Worm (Caenorhabditis elegans): Measurements from ENCODE around the gene srab-25.

Gene srab-25

DNA sequence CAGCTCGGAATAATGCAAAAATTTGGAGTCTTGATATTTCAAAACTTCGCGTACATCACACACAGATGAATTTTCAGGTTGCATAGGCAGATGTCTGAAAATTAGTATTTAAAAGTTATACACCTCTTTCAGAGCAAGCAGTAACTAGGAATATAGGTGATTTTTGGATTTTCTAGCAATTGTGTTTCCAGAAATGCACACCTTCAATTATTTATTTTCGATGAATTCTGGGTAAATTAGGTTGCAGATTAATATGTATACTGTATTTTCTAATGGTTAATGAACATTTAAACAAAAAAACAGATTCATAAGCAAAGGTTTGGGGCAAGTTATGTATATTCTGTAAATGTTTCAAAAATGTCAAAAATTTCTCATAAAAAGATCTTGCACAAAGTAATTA lies at the start of gene srab-25:
Gene srab-25, minus strand, starts transcription at position 101 of the 400 bp plus-strand sequence.
- TF ChIP-seq xbp-1 (tag; optimal IDR thresholded peaks at IDR 0.05) (no peak), nhr-47 (tag; optimal IDR thresholded peaks at IDR 0.05) (no peak), mdl-1 (tag; optimal IDR thresholded peaks at IDR 0.05) (no peak), tbx-2 (tag; optimal IDR thresholded peaks at IDR 0.05) (no peak), C16A3.4 (tag; optimal IDR thresholded peaks at IDR 0.05) (no peak), ceh-88 (GFP tag; IDR thresholded peaks at IDR 0.05) (no peak), C34B4.2 (tag; optimal IDR thresholded peaks at IDR 0.05) (no peak), fkh-4 (tag; optimal IDR thresholded peaks at IDR 0.05; ENCODE audit: borderline replicate concordance) (no peak), nhr-19 (GFP tag; conservative IDR thresholded peaks at IDR 0.05) (no peak), irx-1 (tag; optimal IDR thresholded peaks at IDR 0.05) (no peak), jun-1 (tag; optimal IDR thresholded peaks at IDR 0.05) (no peak), ama-1 (optimal IDR thresholded peaks at IDR 0.05) (no peak), efl-3 (GFP tag; optimal IDR thresholded peaks at IDR 0.05) (no peak), hlh-4 (tag; optimal IDR thresholded peaks at IDR 0.05) (no peak), fkh-8 (tag; optimal IDR thresholded peaks at IDR 0.05) (no peak), elt-2 (tag; optimal IDR thresholded peaks at IDR 0.05) (no peak), lin-35 (GFP tag; optimal IDR thresholded peaks at IDR 0.05) (no peak), efl-1 (optimal IDR thresholded peaks at IDR 0.05) (no peak), efl-1 (GFP tag; optimal IDR thresholded peaks at IDR 0.05 in 1 of 2) (no peak)

DNA sequence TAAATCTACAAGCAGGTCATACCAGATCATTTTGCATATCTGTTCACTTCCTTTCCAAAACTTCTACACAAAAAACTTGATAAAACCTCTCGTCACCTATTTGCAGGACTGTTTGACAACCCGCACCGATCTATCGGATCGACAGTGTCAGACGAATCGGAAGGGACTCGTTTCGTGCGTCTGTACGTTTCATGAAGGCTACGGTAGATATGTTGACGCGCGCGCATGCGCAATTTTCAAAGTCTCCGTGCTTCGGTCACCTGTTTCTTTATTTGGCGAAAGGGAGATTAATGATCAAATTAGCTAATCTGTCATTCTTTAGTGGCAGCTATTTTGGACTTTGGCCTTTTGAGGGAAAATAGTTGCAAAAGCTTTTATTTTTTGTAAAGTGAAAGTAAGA lies 48.5 kb upstream of the srab-25 start:
- no peak for TF ChIP-seq irx-1 (tag; optimal IDR thresholded peaks at IDR 0.05)
- peak; percentile 75 for TF ChIP-seq blmp-1 (tag; optimal IDR thresholded peaks at IDR 0.05)
- TF ChIP-seq nhr-71 (tag; optimal IDR thresholded peaks at IDR 0.05), result no peak
- TF ChIP-seq swsn-7 (tag; optimal IDR thresholded peaks at IDR 0.05), result no peak
- no peak for TF ChIP-seq ceh-90 (tag; optimal IDR thresholded peaks at IDR 0.05)
- peak in 1 of 2 experiments; percentile 10 for TF ChIP-seq mdl-1 (tag; optimal IDR thresholded peaks at IDR 0.05)
- TF ChIP-seq nhr-85 (tag), result peak; percentile 36
- no peak for TF ChIP-seq fkh-8 (tag; optimal IDR thresholded peaks at IDR 0.05)
- peak; percentile 14 for TF ChIP-seq jun-1 (tag; optimal IDR thresholded peaks at IDR 0.05)
- no peak for TF ChIP-seq ces-1 (GFP tag; optimal IDR thresholded peaks at IDR 0.05)

DNA sequence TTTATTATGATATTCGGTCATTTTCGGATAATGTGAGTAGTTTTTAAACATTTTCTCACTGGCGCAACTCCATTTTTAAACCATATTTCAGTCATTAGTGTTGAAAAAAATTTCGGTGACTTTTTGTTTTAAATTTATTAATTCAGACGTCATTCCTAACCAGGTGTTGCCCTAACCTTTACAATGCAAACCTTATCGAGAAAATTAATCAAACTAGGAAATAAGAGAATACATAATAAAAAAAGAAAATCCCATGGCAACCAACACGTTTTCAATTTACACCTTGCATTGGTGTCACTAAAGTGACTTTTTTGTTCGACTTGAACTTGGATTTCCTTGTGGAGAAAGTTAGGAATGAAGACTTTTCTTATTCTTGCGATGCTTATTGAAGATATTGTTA lies 47.2 kb upstream of the srab-25 start, which contains the start of gene F36H9.2:
Gene F36H9.2, plus strand, starts transcription at position 301 of the 400 bp plus-strand sequence.
- no peak for TF ChIP-seq efl-1 (optimal IDR thresholded peaks at IDR 0.05)
- TF ChIP-seq efl-1 (GFP tag; optimal IDR thresholded peaks at IDR 0.05 in 1 of 2), result no peak
- no peak for TF ChIP-seq dpl-1 (GFP tag; optimal IDR thresholded peaks at IDR 0.05)
- no peak for TF ChIP-seq elt-2 (tag; optimal IDR thresholded peaks at IDR 0.05)
- no peak for TF ChIP-seq sptf-1 (tag; optimal IDR thresholded peaks at IDR 0.05)
- TF ChIP-seq lin-35 (GFP tag; optimal IDR thresholded peaks at IDR 0.05), result no peak
- TF ChIP-seq vab-15 (tag; optimal IDR thresholded peaks at IDR 0.05), result no peak
- no peak for TF ChIP-seq nhr-84 (tag; optimal IDR thresholded peaks at IDR 0.05)
- TF ChIP-seq ceh-8 (GFP tag; optimal IDR thresholded peaks at IDR 0.05), result no peak
- no peak for TF ChIP-seq dsc-1 (tag; optimal IDR thresholded peaks at IDR 0.05)
- TF ChIP-seq unc-130 (tag; optimal IDR thresholded peaks at IDR 0.05), result no peak
- no peak for TF ChIP-seq lsy-2 (tag; optimal IDR thresholded peaks at IDR 0.05)
- no peak for TF ChIP-seq ztf-4 (tag; optimal IDR thresholded peaks at IDR 0.05)
- TF ChIP-seq lin-15B (tag; optimal IDR thresholded peaks at IDR 0.05), result no peak
- no peak for TF ChIP-seq isw-1 (GFP tag; IDR thresholded peaks at IDR 0.05)
- TF ChIP-seq mef-2 (tag; optimal IDR thresholded peaks at IDR 0.05), result no peak
- no peak for TF ChIP-seq zip-4 (GFP tag; optimal IDR thresholded peaks at IDR 0.05)
- no peak for TF ChIP-seq Y116A8C.19 (tag; optimal IDR thresholded peaks at IDR 0.05; ENCODE audit: borderline replicate concordance)

DNA sequence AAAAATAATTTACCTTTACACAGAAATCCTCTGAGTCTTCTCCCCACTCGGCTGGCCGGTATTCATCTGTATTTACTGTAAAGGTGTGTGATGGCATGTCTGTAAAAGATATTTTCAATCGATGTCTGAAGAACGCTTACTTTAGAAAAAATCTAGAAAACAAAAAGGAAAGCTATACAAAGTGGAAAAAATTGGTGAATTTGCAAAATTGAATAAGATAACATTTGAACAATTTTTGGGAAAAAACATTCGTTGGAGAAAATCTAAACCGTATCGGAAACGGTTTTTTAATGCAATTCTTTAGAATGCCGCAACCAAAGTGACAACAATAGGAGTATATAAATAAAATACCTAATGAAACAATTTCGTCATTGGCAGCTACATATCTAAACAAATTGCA lies 40.9 kb upstream of the srab-25 start, which contains the start of gene F36H9.5:
Gene F36H9.5, minus strand, starts transcription at position 101 of the 400 bp plus-strand sequence.
- no peak for TF ChIP-seq unc-86 (tag; optimal IDR thresholded peaks at IDR 0.05)
- no peak for TF ChIP-seq ztf-4 (tag; optimal IDR thresholded peaks at IDR 0.05)
- TF ChIP-seq nhr-19 (GFP tag; conservative IDR thresholded peaks at IDR 0.05), result no peak
- no peak for TF ChIP-seq lir-3 (tag; optimal IDR thresholded peaks at IDR 0.05; ENCODE audit: poor library complexity)
- TF ChIP-seq C04F5.9 (tag; optimal IDR thresholded peaks at IDR 0.05), result no peak
- no peak for TF ChIP-seq C16A3.4 (tag; optimal IDR thresholded peaks at IDR 0.05)
- TF ChIP-seq C34B4.2 (tag; optimal IDR thresholded peaks at IDR 0.05), result no peak
- no peak for TF ChIP-seq hlh-4 (tag; optimal IDR thresholded peaks at IDR 0.05)
- no peak for TF ChIP-seq sox-4 (tag; optimal IDR thresholded peaks at IDR 0.05)
- TF ChIP-seq nhr-76 (tag; optimal IDR thresholded peaks at IDR 0.05), result no peak
- TF ChIP-seq ces-1 (GFP tag; optimal IDR thresholded peaks at IDR 0.05), result no peak
- TF ChIP-seq rnt-1 (tag; optimal IDR thresholded peaks at IDR 0.05), result no peak
- no peak for TF ChIP-seq sup-37 (GFP tag; optimal IDR thresholded peaks at IDR 0.05)

Measured in whole organism, L1 larva.